Worm (Caenorhabditis elegans) whole organism, mixed stage, embryonic: ENCODE data around the gene hdl-1.

ENCODE experiments used
- M03D4.4 ChIP-seq: sonication (generic microtip); optimal IDR thresholded peaks from 2 replicates; lab custom pipeline; 2017; ENCODE audit warnings: mild to moderate bottlenecking, missing genetic modification characterization, missing compliant biosample characterization
- blmp-1 ChIP-seq: fragments of 150-350 bp; optimal IDR thresholded peaks from 2 replicates; lab custom pipeline; 2014; ENCODE audit warnings: missing biosample characterization, missing genetic modification characterization
- flh-1 ChIP-seq: fragments of 200-800 bp; sonication (Bioruptor generic); optimal IDR thresholded peaks from 2 replicates; lab custom pipeline; 2018; ENCODE audit warnings: mild to moderate bottlenecking, missing genetic modification characterization, moderate library complexity, missing compliant biosample characterization
- lsy-2 ChIP-seq: fragments of 150-350 bp; optimal IDR thresholded peaks from 2 replicates; lab custom pipeline; 2014; ENCODE audit warnings: missing biosample characterization, missing genetic modification characterization
- nhr-237 ChIP-seq: fragments of 150-350 bp; optimal IDR thresholded peaks from 2 replicates; lab custom pipeline; 2014; ENCODE audit warnings: missing biosample characterization, missing genetic modification characterization
- nhr-28 ChIP-seq: fragments of 150-350 bp; optimal IDR thresholded peaks from 2 replicates; lab custom pipeline; 2014; ENCODE audit warnings: missing biosample characterization, missing genetic modification characterization

- TF ChIP-seq lsy-2 (tag; lab: Kevin White, UChicago): no peak
- no peak for TF ChIP-seq flh-1 (GFP tag; lab: Kevin White, UChicago)
- no peak for TF ChIP-seq nhr-237
- TF ChIP-seq nhr-28 (tag; lab: Kevin White, UChicago): no peak
- TF ChIP-seq M03D4.4 (tag; lab: Kevin White, UChicago): no peak
- no peak for TF ChIP-seq blmp-1
Observed at ce11 chrIV:11938554-11938953, 11.1 kb downstream of the hdl-1 start.
